Worm (Caenorhabditis elegans): ENCODE data around the gene K08F8.7.

DNA sequence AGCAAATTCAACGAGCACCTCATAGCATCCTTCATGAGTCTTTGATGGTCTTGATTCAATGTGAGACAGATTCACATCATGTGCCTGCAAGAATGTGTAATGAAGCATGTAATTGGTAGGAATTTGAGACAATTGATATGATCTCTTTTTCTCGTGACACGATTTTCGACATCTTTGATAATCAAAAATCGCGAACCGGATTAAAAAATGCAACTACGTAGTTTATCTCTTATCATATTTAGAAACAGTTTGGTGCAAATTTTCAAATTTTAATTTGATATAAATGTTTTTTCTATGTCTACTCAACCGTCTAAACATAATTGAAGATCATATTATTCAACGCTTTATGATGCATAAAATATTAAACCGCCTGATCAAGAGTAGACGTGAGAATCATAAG is 9.2 kb upstream of the K08F8.7 start:
- TF ChIP-seq arid-1 (GFP tag; conservative IDR thresholded peaks at IDR 0.05) (no peak), lin-39 (tag; optimal IDR thresholded peaks at IDR 0.05) (no peak), daf-16 (GFP tag; optimal IDR thresholded peaks at IDR 0.05) (no peak), daf-16 (tag; optimal IDR thresholded peaks at IDR 0.05) (no peak)

Data from whole organism, L4 larva.